Worm (Caenorhabditis elegans) whole organism, L3 larva: ENCODE results near the gene mls-2.

Experiments used
- aly-2 ChIP-seq: fragments of 150-350 bp; optimal IDR thresholded peaks from 2 replicates; lab custom pipeline; 2014; ENCODE audit warnings: missing biosample characterization, missing genetic modification characterization
- fos-1 ChIP-seq: fragments of 150-350 bp; optimal IDR thresholded peaks from 2 replicates; lab custom pipeline; 2014; ENCODE audit warnings: missing biosample characterization, missing genetic modification characterization
- hmg-11 ChIP-seq: sonication (generic microtip); optimal IDR thresholded peaks from 2 replicates; lab custom pipeline; 2016; ENCODE audit warnings: missing genetic modification characterization, missing compliant biosample characterization
- lin-15B ChIP-seq: fragments of 150-350 bp; optimal IDR thresholded peaks from 2 replicates; lab custom pipeline; 2014; ENCODE audit warnings: missing biosample characterization, missing genetic modification characterization
- lin-39 ChIP-seq: fragments of 150-350 bp; optimal IDR thresholded peaks from 2 replicates; lab custom pipeline; 2018; ENCODE audit warnings: missing biosample characterization, missing genetic modification reagents, missing genetic modification characterization
- nhr-11 ChIP-seq: fragments of 150-350 bp; optimal IDR thresholded peaks from 2 replicates; lab custom pipeline; 2014; ENCODE audit warnings: missing biosample characterization, missing genetic modification characterization
- nhr-12 ChIP-seq: fragments of 150-350 bp; optimal IDR thresholded peaks from 2 replicates; lab custom pipeline; 2014; ENCODE audit warnings: missing biosample characterization, missing genetic modification characterization
- nhr-237 ChIP-seq: fragments of 150-350 bp; optimal IDR thresholded peaks from 2 replicates; lab custom pipeline; 2014; ENCODE audit warnings: missing biosample characterization, missing genetic modification characterization
- nhr-28 ChIP-seq: fragments of 150-350 bp; optimal IDR thresholded peaks from 2 replicates; lab custom pipeline; 2014; ENCODE audit warnings: missing biosample characterization, missing genetic modification characterization
- nhr-77 ChIP-seq: fragments of 150-350 bp; optimal IDR thresholded peaks from 2 replicates; lab custom pipeline; 2014; ENCODE audit warnings: missing biosample characterization, missing genetic modification characterization
- pqm-1 ChIP-seq: fragments of 150-350 bp; optimal IDR thresholded peaks from 2 replicates; lab custom pipeline; 2017; ENCODE audit warnings: missing biosample characterization, missing genetic modification characterization, inconsistent platforms
- tbx-2 ChIP-seq: sonication (generic microtip); optimal IDR thresholded peaks from 2 replicates; lab custom pipeline; 2016; ENCODE audit warnings: mild to moderate bottlenecking, missing genetic modification characterization, missing compliant biosample characterization
- unc-39 ChIP-seq: sonication (generic microtip); optimal IDR thresholded peaks from 4 replicates; lab custom pipeline; 2017; ENCODE audit warnings: missing biosample characterization, missing genetic modification characterization

ce11 chrX:4754725-4755124 lies 6.7 kb downstream of the mls-2 start, which contains the start of gene C39E6.2:
- TF ChIP-seq nhr-12 (tag; lab: Kevin White, UChicago) (no peak), aly-2 (tag; lab: Kevin White, UChicago) (no peak), lin-15B (tag; lab: Kevin White, UChicago) (no peak), unc-39 (tag; lab: Kevin White, UChicago) (no peak), nhr-11 (tag; lab: Kevin White, UChicago) (no peak), nhr-237 (tag; lab: Kevin White, UChicago) (no peak), nhr-77 (tag; lab: Kevin White, UChicago) (no peak), hmg-11 (tag; lab: Kevin White, UChicago) (no peak), lin-39 (tag; lab: Kevin White, UChicago) (no peak), fos-1 (tag; lab: Kevin White, UChicago) (no peak), pqm-1 (tag; lab: Kevin White, UChicago) (no peak), tbx-2 (tag; lab: Kevin White, UChicago) (no peak), nhr-28 (tag; lab: Kevin White, UChicago) (no peak)
